Fruit fly (Drosophila melanogaster) whole organism, embryonic: ENCODE measurements around the gene Idh3g.

ENCODE experiments used
- Atf-2 ChIP-seq: fragments of 200-800 bp; sonication (Bioruptor generic); optimal IDR thresholded peaks from 2 replicates; lab custom pipeline; 2016; ENCODE audit warnings: missing biosample characterization, missing genetic modification characterization
- BEAF-32 ChIP-seq: fragments of 200-800 bp; sonication (Bioruptor generic); optimal IDR thresholded peaks from 3 replicates; lab custom pipeline; 2017; ENCODE audit warnings: missing biosample characterization, missing genetic modification characterization, mild to moderate bottlenecking, moderate library complexity, missing genetic modification reagents
- Bgb ChIP-seq: fragments of 200-800 bp; sonication (Bioruptor generic); IDR thresholded peaks from 2 replicates; pipeline ENCODE4 v1.3.6; 2022; ENCODE audit warnings: missing biosample characterization, missing genetic modification characterization; ENCODE audit not compliant: partially characterized antibody
- CG10321 ChIP-seq: fragments of 200-800 bp; sonication (Bioruptor generic); IDR thresholded peaks from 2 replicates; pipeline ENCODE4 v1.3.6; 2022; ENCODE audit warnings: missing biosample characterization, missing genetic modification characterization
- CG10979 ChIP-seq: fragments of 200-800 bp; sonication (Bioruptor generic); optimal IDR thresholded peaks from 2 replicates; lab custom pipeline; 2018; ENCODE audit warnings: missing biosample characterization, mild to moderate bottlenecking, missing genetic modification characterization, moderate library complexity
- CG11093 ChIP-seq: fragments of 200-800 bp; sonication (Bioruptor generic); IDR thresholded peaks from 3 replicates; pipeline ENCODE4 v1.3.6; 2022; ENCODE audit warnings: missing biosample characterization, missing genetic modification characterization
- CG11695 ChIP-seq: fragments of 200-800 bp; sonication (Bioruptor generic); IDR thresholded peaks from 3 replicates; pipeline ENCODE4 v1.3.6; 2022; ENCODE audit warnings: missing biosample characterization, missing genetic modification characterization
- CG13123 ChIP-seq: fragments of 200-800 bp; sonication (Bioruptor generic); optimal IDR thresholded peaks from 2 replicates; lab custom pipeline; 2016; ENCODE audit warnings: missing biosample characterization, missing genetic modification characterization
- CG15601 ChIP-seq: fragments of 200-800 bp; sonication (Bioruptor generic); optimal IDR thresholded peaks from 3 replicates; lab custom pipeline; 2019; ENCODE audit warnings: missing biosample characterization, mild to moderate bottlenecking, missing genetic modification characterization, moderate library complexity
- CG1602 ChIP-seq: fragments of 200-800 bp; sonication (Bioruptor generic); optimal IDR thresholded peaks from 3 replicates; lab custom pipeline; 2016; ENCODE audit warnings: missing biosample characterization, missing genetic modification characterization
- CG1603 ChIP-seq: fragments of 200-800 bp; sonication (Bioruptor generic); optimal IDR thresholded peaks from 2 replicates; lab custom pipeline; 2019; ENCODE audit warnings: missing biosample characterization, mild to moderate bottlenecking, missing genetic modification characterization, moderate library complexity
- CG17186 ChIP-seq: fragments of 200-800 bp; sonication (Bioruptor generic); optimal IDR thresholded peaks from 3 replicates; lab custom pipeline; 2017; ENCODE audit warnings: missing biosample characterization, missing genetic modification reagents, missing genetic modification characterization
- CG17359 ChIP-seq: fragments of 200-800 bp; sonication (Bioruptor generic); optimal IDR thresholded peaks from 3 replicates; lab custom pipeline; 2018; ENCODE audit warnings: missing biosample characterization, mild to moderate bottlenecking, missing genetic modification characterization, moderate library complexity
- CG18262 ChIP-seq: fragments of 200-800 bp; optimal IDR thresholded peaks from 3 replicates; lab custom pipeline; 2019; ENCODE audit warnings: missing biosample characterization, mild to moderate bottlenecking, missing genetic modification characterization, moderate library complexity
- CG1832 ChIP-seq: fragments of 200-800 bp; sonication (Bioruptor generic); optimal IDR thresholded peaks from 2 replicates; lab custom pipeline; 2017; ENCODE audit warnings: missing biosample characterization, mild to moderate bottlenecking, missing genetic modification characterization, inconsistent platforms
- CG32767 ChIP-seq: fragments of 200-800 bp; sonication (Bioruptor generic); IDR thresholded peaks from 2 replicates; pipeline ENCODE4 v1.3.6; 2022; ENCODE audit warnings: missing biosample characterization, missing genetic modification characterization
- CG4424 ChIP-seq: fragments of 200-800 bp; sonication (Bioruptor generic); optimal IDR thresholded peaks from 3 replicates; lab custom pipeline; 2016; ENCODE audit warnings: missing biosample characterization, missing genetic modification characterization
- CG4854 ChIP-seq: fragments of 200-800 bp; sonication (Bioruptor generic); optimal IDR thresholded peaks from 2 replicates; lab custom pipeline; 2016; ENCODE audit warnings: missing biosample characterization, missing genetic modification characterization, inconsistent platforms
- CG6765 ChIP-seq: fragments of 200-800 bp; sonication (Bioruptor generic); optimal IDR thresholded peaks from 3 replicates; lab custom pipeline; 2017; ENCODE audit warnings: missing biosample characterization, mild to moderate bottlenecking, missing genetic modification characterization
- CG8944 ChIP-seq: fragments of 200-800 bp; sonication (Bioruptor generic); optimal IDR thresholded peaks from 3 replicates; lab custom pipeline; 2016; ENCODE audit warnings: missing biosample characterization, missing genetic modification characterization
- CoRest ChIP-seq: fragments of 200-800 bp; sonication (Bioruptor generic); optimal IDR thresholded peaks from 3 replicates; lab custom pipeline; 2018; ENCODE audit warnings: missing biosample characterization, mild to moderate bottlenecking, missing genetic modification characterization, moderate library complexity
- Doc3 ChIP-seq: fragments of 200-800 bp; sonication (Bioruptor generic); IDR thresholded peaks from 3 replicates; pipeline ENCODE4 v1.3.6; 2022; ENCODE audit warnings: missing biosample characterization, missing genetic modification characterization; ENCODE audit not compliant: partially characterized antibody
- Eip74EF ChIP-seq, 2 experiments: fragments of 200-800 bp in 1 of 2; fragments of >200 bp in 1 of 2; sonication (Bioruptor generic) in 1 of 2; optimal IDR thresholded peaks; 2 replicates each; lab custom pipeline; 2017 to 2019; ENCODE audit warnings: missing biosample characterization in 2 of 2, missing genetic modification characterization in 2 of 2, mild to moderate bottlenecking in 1 of 2, moderate library complexity in 1 of 2
- Fer3 ChIP-seq: fragments of 200-800 bp; sonication (Bioruptor generic); optimal IDR thresholded peaks from 2 replicates; lab custom pipeline; 2018; ENCODE audit warnings: missing biosample characterization, mild to moderate bottlenecking, missing genetic modification characterization, moderate library complexity
- Hmr ChIP-seq: fragments of 200-800 bp; sonication (Bioruptor generic); optimal IDR thresholded peaks from 3 replicates; lab custom pipeline; 2017; ENCODE audit warnings: mild to moderate bottlenecking, missing biosample characterization, missing genetic modification reagents, missing genetic modification characterization
- Hr3 ChIP-seq: fragments of 200-800 bp; sonication (Bioruptor generic); optimal IDR thresholded peaks from 3 replicates; lab custom pipeline; 2016; ENCODE audit warnings: missing biosample characterization, missing genetic modification characterization
- MESR4 ChIP-seq: fragments of 200-800 bp; sonication (Bioruptor generic); optimal IDR thresholded peaks from 2 replicates; lab custom pipeline; 2018; ENCODE audit warnings: missing biosample characterization, mild to moderate bottlenecking, missing genetic modification characterization, moderate library complexity
- Med ChIP-seq: fragments of 200-800 bp; sonication (Bioruptor generic); peaks from one replicate; lab custom pipeline; 2016; ENCODE audit warnings: missing biosample characterization, missing genetic modification characterization, mild to moderate bottlenecking, inconsistent platforms, moderate library complexity
- Poxn ChIP-seq: fragments of 200-800 bp; sonication (Bioruptor generic); IDR thresholded peaks from 2 replicates; pipeline ENCODE4 v1.3.6; 2022; ENCODE audit warnings: missing biosample characterization, missing genetic modification characterization
- Rx ChIP-seq: fragments of 200-800 bp; sonication (Bioruptor generic); IDR thresholded peaks from 2 replicates; pipeline ENCODE4 v1.3.6; 2022; ENCODE audit warnings: missing biosample characterization, missing genetic modification characterization
- Xrp1 ChIP-seq: fragments of 200-800 bp; sonication (Bioruptor generic); IDR thresholded peaks from 2 replicates; pipeline ENCODE4 v1.3.6; 2022; ENCODE audit warnings: missing biosample characterization, missing genetic modification characterization
- abd-A ChIP-seq: fragments of 200-800 bp; sonication (Bioruptor generic); optimal IDR thresholded peaks from 3 replicates; lab custom pipeline; 2019; ENCODE audit warnings: missing biosample characterization, mild to moderate bottlenecking, missing genetic modification characterization, moderate library complexity
- al ChIP-seq: fragments of 200-800 bp; sonication (Bioruptor generic); IDR thresholded peaks from 2 replicates; pipeline ENCODE4 v1.3.6; 2022; ENCODE audit warnings: missing biosample characterization, missing genetic modification characterization
- exex ChIP-seq: fragments of 200-800 bp; sonication (Bioruptor generic); optimal IDR thresholded peaks from 4 replicates; lab custom pipeline; 2018; ENCODE audit warnings: missing biosample characterization, mild to moderate bottlenecking, missing genetic modification characterization, moderate library complexity
- gce ChIP-seq: fragments of 200-800 bp; sonication (Bioruptor generic); IDR thresholded peaks from 3 replicates; pipeline ENCODE4 v1.3.6; 2022; ENCODE audit warnings: missing biosample characterization, missing genetic modification characterization
- gfzf ChIP-seq: fragments of 200-800 bp; sonication (Bioruptor generic); optimal IDR thresholded peaks from 2 replicates; lab custom pipeline; 2016; ENCODE audit warnings: missing biosample characterization, mild to moderate bottlenecking, missing genetic modification characterization, moderate library complexity
- insv ChIP-seq, 2 experiments: fragments of 200-800 bp; sonication (Bioruptor generic); optimal IDR thresholded peaks; 3 replicates each; lab custom pipeline; 2016 to 2018; ENCODE audit warnings: missing biosample characterization in 2 of 2, missing genetic modification characterization in 2 of 2
- kni ChIP-seq: fragments of 200-800 bp; sonication (Bioruptor generic); optimal IDR thresholded peaks from 3 replicates; lab custom pipeline; 2017; ENCODE audit warnings: mild to moderate bottlenecking, missing biosample characterization, missing genetic modification reagents, missing genetic modification characterization
- odd ChIP-seq: fragments of 200-800 bp; sonication (Bioruptor generic); optimal IDR thresholded peaks from 2 replicates; lab custom pipeline; 2017; ENCODE audit warnings: missing biosample characterization, mild to moderate bottlenecking, missing genetic modification characterization
- otp ChIP-seq: fragments of 200-800 bp; sonication (Bioruptor generic); IDR thresholded peaks from 3 replicates; pipeline ENCODE4, ENCODE4 v1.3.6; 2022; ENCODE audit warnings: missing biosample characterization, missing genetic modification characterization
- pzg ChIP-seq: fragments of 200-800 bp; sonication (Bioruptor generic); optimal IDR thresholded peaks from 3 replicates; lab custom pipeline; 2018; ENCODE audit warnings: missing biosample characterization, mild to moderate bottlenecking, missing genetic modification characterization, moderate library complexity
- sd ChIP-seq: fragments of 200-800 bp; sonication (Bioruptor generic); optimal IDR thresholded peaks from 3 replicates; lab custom pipeline; 2018; ENCODE audit warnings: missing biosample characterization, mild to moderate bottlenecking, missing genetic modification characterization, moderate library complexity
- seq ChIP-seq: fragments of 200-800 bp; sonication (Bioruptor generic); IDR thresholded peaks from 2 replicates; pipeline ENCODE4 v1.3.6; 2022; ENCODE audit warnings: missing biosample characterization, missing genetic modification characterization
- shn ChIP-seq: fragments of 200-800 bp; sonication (Bioruptor generic); optimal IDR thresholded peaks from 3 replicates; lab custom pipeline; 2016; ENCODE audit warnings: missing biosample characterization, missing genetic modification characterization
- sima ChIP-seq: fragments of 200-800 bp; sonication (Bioruptor generic); optimal IDR thresholded peaks from 2 replicates; lab custom pipeline; 2016; ENCODE audit warnings: missing biosample characterization, missing genetic modification characterization
- so ChIP-seq: fragments of 200-800 bp; sonication (Bioruptor generic); IDR thresholded peaks from 3 replicates; pipeline ENCODE4 v1.3.6; 2022; ENCODE audit warnings: missing biosample characterization, missing genetic modification characterization
- sob ChIP-seq: fragments of 200-800 bp; sonication (Bioruptor generic); IDR thresholded peaks from 2 replicates; pipeline ENCODE4 v1.3.6; 2022; ENCODE audit warnings: missing biosample characterization, missing genetic modification characterization
- sqz ChIP-seq: fragments of 200-800 bp; sonication (Bioruptor generic); optimal IDR thresholded peaks from 3 replicates; lab custom pipeline; 2018; ENCODE audit warnings: missing biosample characterization, mild to moderate bottlenecking, missing genetic modification characterization
- tap ChIP-seq: fragments of 200-800 bp; optimal IDR thresholded peaks from 3 replicates; lab custom pipeline; 2019; ENCODE audit warnings: missing biosample characterization, mild to moderate bottlenecking, missing genetic modification characterization, moderate library complexity

The Idh3g gene

dm6 chr3R:25647577-25648257 lies 32.9 kb upstream of the Idh3g start (continued):
- TF ChIP-seq Doc3 (GFP tag; lab: Robert Waterston, UW) (peak; percentile 52; the same call in 2 of the 3 replicates), pzg (GFP tag; lab: Kevin White, UChicago) (peak; percentile 20), exex (tag; lab: Kevin White, UChicago) (peak; percentile 15), otp (GFP tag; lab: Robert Waterston, UW) (peak; percentile 34; the same call in 1 of the 3 replicates), insv (GFP tag; optimal IDR thresholded peaks at IDR 0.05; lab: Kevin White, UChicago) (peak in 1 of 2 experiments; percentile 13), CG1602 (GFP tag; lab: Kevin White, UChicago) (no peak), Hr3 (GFP tag; lab: Kevin White, UChicago) (no peak), CG17186 (GFP tag; lab: Kevin White, UChicago) (peak; percentile 60), CoRest (tag; lab: Kevin White, UChicago) (peak; percentile 15), CG11695 (peak; percentile 82), CG17359 (peak; percentile 19), CG4854 (GFP tag; lab: Kevin White, UChicago) (no peak), CG32767 (GFP tag; lab: Robert Waterston, UW) (peak; percentile 70), CG4424 (peak; percentile 13), Xrp1 (peak; percentile 35; the same call in 1 of the 2 replicates), CG15601 (tag; lab: Kevin White, UChicago) (peak; percentile 13), CG10979 (tag; lab: Kevin White, UChicago) (peak; percentile 37), al (no peak), seq (GFP tag; lab: Robert Waterston, UW) (no peak), CG13123 (GFP tag; lab: Kevin White, UChicago) (no peak), CG11093 (GFP tag; lab: Robert Waterston, UW) (no peak), kni (peak; percentile 85), abd-A (peak; percentile 73), Atf-2 (GFP tag; lab: Kevin White, UChicago) (no peak), CG1603 (tag; lab: Kevin White, UChicago) (peak; percentile 71), Bgb (GFP tag; lab: Robert Waterston, UW) (peak; percentile 84), Rx (GFP tag; lab: Robert Waterston, UW) (no peak), odd (GFP tag; lab: Kevin White, UChicago) (no peak), CG10321 (GFP tag; lab: Robert Waterston, UW) (0 out of 2 replicates have a peak, but pooled peaks have one; percentile 28), CG6765 (GFP tag; lab: Kevin White, UChicago) (peak; percentile 22), MESR4 (GFP tag; lab: Kevin White, UChicago) (peak; percentile 23), CG8944 (GFP tag; lab: Kevin White, UChicago) (no peak), gce (peak; percentile 16; the same call in 1 of the 3 replicates), sob (peak; percentile 59), Fer3 (tag; lab: Kevin White, UChicago) (no peak), so (GFP tag; lab: Robert Waterston, UW) (peak; percentile 22; the same call in 1 of the 3 replicates), Poxn (GFP tag; lab: Robert Waterston, UW) (no peak), shn (GFP tag; lab: Kevin White, UChicago) (peak; percentile 24), sd (tag; lab: Kevin White, UChicago) (peak; percentile 5), gfzf (GFP tag; lab: Kevin White, UChicago) (peak; percentile 7), BEAF-32 (GFP tag; lab: Kevin White, UChicago) (peak; percentile 37), sqz (GFP tag; lab: Kevin White, UChicago) (peak; percentile 89), CG1832 (peak; percentile 65), Hmr (GFP tag; lab: Kevin White, UChicago) (peak; percentile 16), Eip74EF (GFP tag; optimal IDR thresholded peaks at IDR 0.05; lab: Kevin White, UChicago) (peak in 1 of 2 experiments; percentile 28), CG18262 (tag; lab: Kevin White, UChicago) (peak; percentile 43), Med (GFP tag; lab: Kevin White, UChicago) (peak; percentile 82), tap (tag; lab: Kevin White, UChicago) (no peak), sima (GFP tag; lab: Kevin White, UChicago) (no peak)
